Fruit fly (Drosophila melanogaster): ENCODE results near the gene alpha-Est10.
A peak's percentile ranks its signal among the peaks of the same experiment; 100 is the strongest.

alpha-Est10 gene

dm6 chr3R:7523594-7523993 lies 29.9 kb upstream of the alpha-Est10 start, which contains the start of gene alpha-Est7 (continued):
- TF ChIP-seq sob (GFP tag; IDR thresholded peaks at IDR 0.05) (no peak), PHDP (tag; optimal IDR thresholded peaks at IDR 0.05) (no peak), amos (GFP tag; IDR thresholded peaks at IDR 0.05; ENCODE audit: partially characterized antibody) (0 out of 2 replicates have a peak, but pooled peaks have one; percentile 3), CG17328 (GFP tag; IDR thresholded peaks at IDR 0.05) (no peak), GATAe (GFP tag; conservative IDR thresholded peaks at IDR 0.05) (no peak), CG6175 (GFP tag; IDR thresholded peaks at IDR 0.05) (peak; percentile 70; the same call in 1 of the 3 replicates), CG8290 (GFP tag; optimal IDR thresholded peaks at IDR 0.05) (no peak), CG8290 (tag; optimal IDR thresholded peaks at IDR 0.05) (no peak), Trl (optimal IDR thresholded peaks at IDR 0.05) (peak in 1 of 2 experiments; percentile 16), Trl (GFP tag; optimal IDR thresholded peaks at IDR 0.05) (no peak), sd (tag; optimal IDR thresholded peaks at IDR 0.05) (peak; percentile 74), zfh1 (GFP tag; IDR thresholded peaks at IDR 0.05) (no peak), CG12155 (GFP tag; optimal IDR thresholded peaks at IDR 0.05) (no peak), Med (GFP tag) (peak; percentile 23), CG15696 (tag; optimal IDR thresholded peaks at IDR 0.05) (no peak), so (GFP tag; IDR thresholded peaks at IDR 0.05) (no peak), CG9215 (GFP tag; IDR thresholded peaks at IDR 0.05) (no peak), sens (GFP tag) (no peak), CG2199 (GFP tag; IDR thresholded peaks at IDR 0.05) (peak; percentile 84; the same call in 2 of the 3 replicates), Aef1 (GFP tag; IDR thresholded peaks at IDR 0.05) (no peak), Hand (GFP tag; optimal IDR thresholded peaks at IDR 0.05) (no peak)

- TF ChIP-seq PHDP (tag; optimal IDR thresholded peaks at IDR 0.05) (peak; percentile 4), CG4282 (GFP tag; optimal IDR thresholded peaks at IDR 0.05) (no peak), CG7987 (GFP tag; optimal IDR thresholded peaks at IDR 0.05) (peak; percentile 6), Med (GFP tag) (peak; percentile 58), CG6791 (GFP tag; IDR thresholded peaks at IDR 0.05; ENCODE audit: partially characterized antibody) (no peak), knrl (GFP tag; IDR thresholded peaks at IDR 0.05; ENCODE audit: partially characterized antibody) (no peak), CG33557 (GFP tag; optimal IDR thresholded peaks at IDR 0.05) (peak; percentile 12), CG34376 (GFP tag; optimal IDR thresholded peaks at IDR 0.05) (peak; percentile 51), CG15696 (tag; optimal IDR thresholded peaks at IDR 0.05) (peak; percentile 5), Adf1 (GFP tag; IDR thresholded peaks at IDR 0.05) (no peak), mirr (GFP tag; optimal IDR thresholded peaks at IDR 0.05) (peak; percentile 44), CG18599 (GFP tag; optimal IDR thresholded peaks at IDR 0.05) (peak; percentile 22), abd-A (tag; optimal IDR thresholded peaks at IDR 0.05) (peak; percentile 52), CG32532 (GFP tag; IDR thresholded peaks at IDR 0.05) (no peak), sens (GFP tag) (peak; percentile 67), exex (tag; optimal IDR thresholded peaks at IDR 0.05) (peak; percentile 52)
These were observed 28.8 kb upstream of the alpha-Est10 start for dm6 chr3R:7522266-7522955.

dm6 chr3R:7519356-7519755 lies 25.7 kb upstream of the alpha-Est10 start, which contains the start of gene Ubc84D:
Ubc84D (minus strand) TSS chr3R:7519456.
- peak; percentile 16 for TF ChIP-seq sens (GFP tag)
- no peak for TF ChIP-seq Mad (GFP tag; optimal IDR thresholded peaks at IDR 0.05)

dm6 chr3R:7515599-7516069 lies 22.0 kb upstream of the alpha-Est10 start, which contains the start of gene alpha-Est8:
alpha-Est8 (minus strand) TSS chr3R:7515670.
- no peak for TF ChIP-seq CG16813 (GFP tag; IDR thresholded peaks at IDR 0.05; ENCODE audit: partially characterized antibody)
- TF ChIP-seq ase (GFP tag; IDR thresholded peaks at IDR 0.05): no peak
- TF ChIP-seq pfk (GFP tag; optimal IDR thresholded peaks at IDR 0.05): no peak
- TF ChIP-seq CG2889 (GFP tag; IDR thresholded peaks at IDR 0.05): no peak
- no peak for TF ChIP-seq CG16815 (GFP tag; optimal IDR thresholded peaks at IDR 0.05)
- no peak for TF ChIP-seq HLH3B (GFP tag; IDR thresholded peaks at IDR 0.05)
- no peak for TF ChIP-seq CG18476 (GFP tag; optimal IDR thresholded peaks at IDR 0.05)
- no peak for TF ChIP-seq CG32767 (GFP tag; IDR thresholded peaks at IDR 0.05)
- no peak for TF ChIP-seq CG10274 (GFP tag; optimal IDR thresholded peaks at IDR 0.05)
- TF ChIP-seq vnd (GFP tag; IDR thresholded peaks at IDR 0.05; ENCODE audit: partially characterized antibody): no peak
- TF ChIP-seq Lpt (GFP tag; optimal IDR thresholded peaks at IDR 0.05): no peak
- TF ChIP-seq CG17568 (GFP tag; optimal IDR thresholded peaks at IDR 0.05): no peak
- TF ChIP-seq CG5245 (GFP tag; optimal IDR thresholded peaks at IDR 0.05): no peak
- no peak for TF ChIP-seq dati (GFP tag; IDR thresholded peaks at IDR 0.05)
